Worm (Caenorhabditis elegans): Measurements from ENCODE around the gene F29A7.6.

Gene F29A7.6

DNA sequence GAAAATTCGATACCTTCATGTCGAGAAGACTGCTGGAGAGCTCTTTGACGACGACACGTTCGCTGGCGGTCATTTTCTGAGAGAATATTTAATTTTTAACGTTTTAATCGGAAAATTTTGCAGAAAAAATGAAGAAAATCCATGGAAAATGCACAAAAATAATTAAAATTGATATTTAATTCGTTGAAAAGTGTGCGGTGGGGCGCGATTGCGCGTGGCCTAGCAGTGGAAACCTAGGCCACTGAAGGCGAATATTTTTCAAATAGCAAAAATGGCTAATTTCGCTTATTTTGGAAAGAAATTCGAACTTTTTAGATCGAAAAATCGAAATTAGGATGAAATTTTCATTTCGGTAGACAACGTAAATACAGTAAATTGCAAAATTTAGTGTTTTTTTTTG, at the start of gene F29A7.6 (continued):
- TF ChIP-seq eyg-1 (tag; optimal IDR thresholded peaks at IDR 0.05) (peak; percentile 4), ama-1 (optimal IDR thresholded peaks at IDR 0.05) (no peak), C08G9.2 (tag; optimal IDR thresholded peaks at IDR 0.05) (peak; percentile 81), ceh-18 (tag; optimal IDR thresholded peaks at IDR 0.05) (no peak), Y22D7AL.16 (tag; optimal IDR thresholded peaks at IDR 0.05) (no peak), T23F11.4 (GFP tag; optimal IDR thresholded peaks at IDR 0.05) (no peak), ceh-19 (GFP tag; optimal IDR thresholded peaks at IDR 0.05) (no peak), ceh-2 (tag; optimal IDR thresholded peaks at IDR 0.05) (peak; percentile 75), K02D7.2 (tag; optimal IDR thresholded peaks at IDR 0.05) (no peak), fax-1 (tag; optimal IDR thresholded peaks at IDR 0.05) (peak; percentile 32), C38D4.7 (GFP tag; optimal IDR thresholded peaks at IDR 0.05) (no peak), F13H6.1 (tag; optimal IDR thresholded peaks at IDR 0.05) (peak; percentile 2), ceh-30 (tag; optimal IDR thresholded peaks at IDR 0.05) (peak; percentile 16), ceh-9 (tag; optimal IDR thresholded peaks at IDR 0.05) (no peak), ceh-45 (GFP tag; IDR thresholded peaks at IDR 0.05) (no peak), pha-2 (tag; optimal IDR thresholded peaks at IDR 0.05) (no peak)

DNA sequence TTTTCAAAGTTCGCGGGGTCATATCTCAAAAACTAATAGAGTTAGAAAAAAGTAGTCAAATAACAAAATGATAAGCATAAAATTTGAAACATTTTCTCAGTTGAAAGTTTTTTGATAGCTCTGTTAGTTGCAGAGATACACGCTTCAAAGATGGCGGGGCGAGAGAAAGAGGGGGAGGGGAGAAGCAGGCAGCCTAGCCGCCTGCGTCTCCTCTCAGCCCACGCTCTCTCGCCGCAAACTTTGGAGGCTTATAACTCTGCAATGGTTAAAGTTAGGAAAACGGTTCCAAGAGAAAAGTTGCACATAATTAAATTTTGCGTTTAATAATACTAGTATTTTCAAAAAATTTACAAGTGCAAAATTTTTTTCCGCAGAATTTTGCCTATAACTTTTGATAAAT, 49.4 kb upstream of the F29A7.6 start:
- TF ChIP-seq ceh-45 (GFP tag; IDR thresholded peaks at IDR 0.05) = no peak
- TF ChIP-seq ceh-18 (tag; optimal IDR thresholded peaks at IDR 0.05) = no peak

DNA sequence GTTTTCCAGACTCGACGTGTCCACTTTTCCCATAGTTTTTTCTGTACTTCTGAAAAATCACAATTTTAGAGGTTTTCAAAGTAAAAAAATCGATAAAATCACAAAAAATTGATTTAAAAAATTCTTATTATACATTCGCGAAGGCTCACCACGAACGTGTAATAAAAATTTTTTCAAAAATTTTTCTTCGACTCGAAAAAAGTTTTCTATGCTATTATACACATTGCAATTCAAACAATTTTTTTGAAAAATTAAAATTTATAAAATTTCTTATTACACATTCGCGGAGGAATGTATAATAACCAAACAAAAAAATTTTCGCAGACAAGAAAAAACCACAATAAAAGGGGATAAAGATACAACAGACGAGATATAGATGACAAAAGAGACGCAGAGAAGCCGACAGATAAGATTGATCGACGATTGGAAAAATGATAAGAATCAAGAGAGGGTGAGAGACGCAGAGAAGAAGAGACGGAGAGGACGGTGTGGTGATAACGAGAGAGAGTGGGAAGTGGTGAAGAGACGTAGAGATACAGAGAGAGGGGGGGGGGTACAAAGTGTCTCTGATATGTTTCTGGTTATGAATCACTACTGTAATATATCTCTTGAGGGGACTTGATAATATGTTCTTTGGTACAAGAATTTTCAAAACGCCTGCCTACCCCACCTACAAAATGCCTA, 48.3 kb upstream of the F29A7.6 start, which contains the start of gene nhr-119:
Gene nhr-119, minus strand, starts transcription at position 51 of the 684 bp plus-strand sequence.
- TF ChIP-seq ref-2 (tag; optimal IDR thresholded peaks at IDR 0.05) = no peak
- peak; percentile 84 for TF ChIP-seq elt-2 (tag; optimal IDR thresholded peaks at IDR 0.05)
- no peak for TF ChIP-seq sox-2 (GFP tag; IDR thresholded peaks at IDR 0.05)
- TF ChIP-seq ceh-18 (tag; optimal IDR thresholded peaks at IDR 0.05) = peak; percentile 47
- no peak for TF ChIP-seq fkh-6 (tag; optimal IDR thresholded peaks at IDR 0.05)
- TF ChIP-seq ceh-31 (tag; optimal IDR thresholded peaks at IDR 0.05) = no peak
- TF ChIP-seq sdc-2 (tag; optimal IDR thresholded peaks at IDR 0.05) = no peak
- TF ChIP-seq ttx-3 (tag; optimal IDR thresholded peaks at IDR 0.05) = no peak
- TF ChIP-seq unc-42 (tag; optimal IDR thresholded peaks at IDR 0.05) = no peak
- TF ChIP-seq pqm-1 (tag; optimal IDR thresholded peaks at IDR 0.05) = peak; percentile 17
- TF ChIP-seq ahr-1 (tag; optimal IDR thresholded peaks at IDR 0.05) = no peak
- no peak for TF ChIP-seq elt-4 (tag; optimal IDR thresholded peaks at IDR 0.05)
- TF ChIP-seq ama-1 (optimal IDR thresholded peaks at IDR 0.05) = no peak
- no peak for TF ChIP-seq K02D7.2 (tag; optimal IDR thresholded peaks at IDR 0.05)
- TF ChIP-seq dve-1 (tag; optimal IDR thresholded peaks at IDR 0.05) = peak; percentile 38
- peak; percentile 97 for TF ChIP-seq unc-55 (GFP tag; optimal IDR thresholded peaks at IDR 0.05)
- no peak for TF ChIP-seq pat-9 (tag; optimal IDR thresholded peaks at IDR 0.05)

- TF ChIP-seq pax-1 (tag; optimal IDR thresholded peaks at IDR 0.05) = no peak
- no peak for TF ChIP-seq gmeb-2 (tag; optimal IDR thresholded peaks at IDR 0.05)
- TF ChIP-seq tbx-2 (tag; optimal IDR thresholded peaks at IDR 0.05) = no peak
- no peak for TF ChIP-seq ceh-48 (tag; optimal IDR thresholded peaks at IDR 0.05)
- TF ChIP-seq ceh-31 (tag; optimal IDR thresholded peaks at IDR 0.05) = no peak
- no peak for TF ChIP-seq rnt-1 (tag; optimal IDR thresholded peaks at IDR 0.05)
Measured at ce11 chrII:2797951-2798350, 45.5 kb upstream of the F29A7.6 start.

ce11 chrII:2796431-2796830, 44.0 kb upstream of the F29A7.6 start:
- TF ChIP-seq sox-4 (tag; optimal IDR thresholded peaks at IDR 0.05) (no peak), T23F11.4 (GFP tag; optimal IDR thresholded peaks at IDR 0.05) (no peak), dve-1 (tag; optimal IDR thresholded peaks at IDR 0.05) (no peak), Y22D7AL.16 (tag; optimal IDR thresholded peaks at IDR 0.05) (no peak), nhr-11 (tag; optimal IDR thresholded peaks at IDR 0.05) (no peak), ceh-48 (tag; optimal IDR thresholded peaks at IDR 0.05) (no peak), npax-4 (tag; optimal IDR thresholded peaks at IDR 0.05) (no peak), ceh-9 (tag; optimal IDR thresholded peaks at IDR 0.05) (no peak), hlh-6 (tag; optimal IDR thresholded peaks at IDR 0.05) (no peak), ceh-14 (tag; optimal IDR thresholded peaks at IDR 0.05) (no peak), hlh-30 (tag; optimal IDR thresholded peaks at IDR 0.05; ENCODE audit: insufficient read depth) (no peak)
